Comparison of ENCODE assay signal across 1 fruit fly cellular context in genomic region chr2L:5042076-5042475, dm6.
TF ChIP-seq lines count a peak whose summit lies in the region.

No protein-coding gene starts in this region.

TF ChIP-seq in whole organism, embryonic, 481 proteins besides CTCF, POLR2A, EP300 and RAD21 (continued from another document):
- TF ChIP-seq Sry-δ (GFP tag; optimal IDR thresholded peaks at IDR 0.05; lab: Kevin White, UChicago) = no peak
- no peak for TF ChIP-seq CG15073 (GFP tag; optimal IDR thresholded peaks at IDR 0.05; lab: Kevin White, UChicago)
- TF ChIP-seq CG10431 (GFP tag; optimal IDR thresholded peaks at IDR 0.05; lab: Kevin White, UChicago) = no peak
- no peak for TF ChIP-seq Poxn (GFP tag; IDR thresholded peaks at IDR 0.05; lab: Robert Waterston, UW)
- no peak for TF ChIP-seq Chrac-16 (GFP tag; optimal IDR thresholded peaks at IDR 0.05; lab: Kevin White, UChicago)
